Worm (Caenorhabditis elegans): Measurements from ENCODE around the gene fipr-12.

ce11 chrV:9926240-9926639 is 16.9 kb upstream of the fipr-12 start, which contains the start of gene C50H2.13:
- TF ChIP-seq ztf-11 (tag; optimal IDR thresholded peaks at IDR 0.05) (no peak), elt-1 (tag; optimal IDR thresholded peaks at IDR 0.05) (no peak), snpc-4 (tag; optimal IDR thresholded peaks at IDR 0.05) (no peak), nhr-21 (tag; optimal IDR thresholded peaks at IDR 0.05) (no peak), ama-1 (optimal IDR thresholded peaks at IDR 0.05) (no peak), nhr-77 (tag; optimal IDR thresholded peaks at IDR 0.05) (no peak), ceh-82 (tag; optimal IDR thresholded peaks at IDR 0.05) (no peak), unc-62 (GFP tag; optimal IDR thresholded peaks at IDR 0.05) (no peak), lin-13 (GFP tag; optimal IDR thresholded peaks at IDR 0.05) (no peak), nhr-10 (tag; optimal IDR thresholded peaks at IDR 0.05) (no peak), nhr-11 (tag; optimal IDR thresholded peaks at IDR 0.05) (no peak), nhr-237 (tag; optimal IDR thresholded peaks at IDR 0.05) (no peak), nhr-12 (tag; optimal IDR thresholded peaks at IDR 0.05) (no peak)

All from whole organism, L2 larva.